Fruit fly (Drosophila melanogaster) whole organism, embryonic: Measurements from ENCODE around the gene CG15547.

ENCODE experiments used
- Adf1 ChIP-seq: fragments of 200-800 bp; sonication (Bioruptor generic); IDR thresholded peaks from 2 replicates; pipeline ENCODE4 v1.3.6; 2022; ENCODE audit warnings: missing biosample characterization, missing genetic modification characterization
- Aef1 ChIP-seq: fragments of 200-800 bp; sonication (Bioruptor generic); IDR thresholded peaks from 3 replicates; pipeline ENCODE4 v1.3.6; 2022; ENCODE audit warnings: missing biosample characterization, missing genetic modification characterization
- Antp ChIP-seq: fragments of 200-800 bp; sonication (Bioruptor generic); optimal IDR thresholded peaks from 3 replicates; lab custom pipeline; 2016; ENCODE audit warnings: missing biosample characterization, missing genetic modification characterization
- CG10147 ChIP-seq: fragments of 200-800 bp; sonication (Bioruptor generic); optimal IDR thresholded peaks from 2 replicates; lab custom pipeline; 2019; ENCODE audit warnings: missing biosample characterization, mild to moderate bottlenecking, missing genetic modification characterization, moderate library complexity
- CG1024 ChIP-seq: fragments of 200-800 bp; sonication (Bioruptor generic); IDR thresholded peaks from 2 replicates; pipeline ENCODE4 v1.3.6; 2022; ENCODE audit warnings: missing biosample characterization, missing genetic modification characterization
- CG10274 ChIP-seq: fragments of 200-800 bp; sonication (Bioruptor generic); optimal IDR thresholded peaks from 3 replicates; lab custom pipeline; 2017; ENCODE audit warnings: missing biosample characterization, mild to moderate bottlenecking, missing genetic modification characterization
- CG10462 ChIP-seq: fragments of 200-800 bp; sonication (Bioruptor generic); optimal IDR thresholded peaks from 2 replicates; lab custom pipeline; 2016; ENCODE audit warnings: missing biosample characterization, missing genetic modification characterization
- CG11085 ChIP-seq: fragments of 200-800 bp; sonication (Bioruptor generic); IDR thresholded peaks from 2 replicates; pipeline ENCODE4 v1.3.6; 2022; ENCODE audit warnings: missing biosample characterization, missing genetic modification characterization
- CG12219 ChIP-seq: fragments of 200-800 bp; sonication (Bioruptor generic); optimal IDR thresholded peaks from 3 replicates; lab custom pipeline; 2018; ENCODE audit warnings: missing biosample characterization, mild to moderate bottlenecking, missing genetic modification characterization
- CG12236 ChIP-seq: fragments of 200-800 bp; sonication (Bioruptor generic); optimal IDR thresholded peaks from 2 replicates; lab custom pipeline; 2016; ENCODE audit warnings: missing biosample characterization, missing genetic modification characterization
- CG15479 ChIP-seq: fragments of 200-800 bp; sonication (Bioruptor generic); optimal IDR thresholded peaks from 3 replicates; lab custom pipeline; 2019; ENCODE audit warnings: missing biosample characterization, mild to moderate bottlenecking, missing genetic modification characterization, moderate library complexity
- CG15514 ChIP-seq: fragments of 200-800 bp; sonication (Bioruptor generic); optimal IDR thresholded peaks from 3 replicates; lab custom pipeline; 2017; ENCODE audit warnings: missing biosample characterization, missing genetic modification characterization, mild to moderate bottlenecking, moderate library complexity, missing genetic modification reagents
- CG16813 ChIP-seq: fragments of 200-800 bp; sonication (Bioruptor generic); IDR thresholded peaks from 3 replicates; pipeline ENCODE4 v1.3.6; 2022; ENCODE audit warnings: missing biosample characterization, missing genetic modification characterization; ENCODE audit not compliant: partially characterized antibody
- CG17912 ChIP-seq: fragments of 200-800 bp; sonication (Bioruptor generic); optimal IDR thresholded peaks from 2 replicates; lab custom pipeline; 2018; ENCODE audit warnings: missing biosample characterization, mild to moderate bottlenecking, missing genetic modification characterization
- CG1832 ChIP-seq: fragments of 200-800 bp; sonication (Bioruptor generic); optimal IDR thresholded peaks from 2 replicates; lab custom pipeline; 2017; ENCODE audit warnings: missing biosample characterization, mild to moderate bottlenecking, missing genetic modification characterization, inconsistent platforms
- CG18476 ChIP-seq: fragments of 200-800 bp; sonication (Bioruptor generic); optimal IDR thresholded peaks from 2 replicates; lab custom pipeline; 2016; ENCODE audit warnings: missing biosample characterization, mild to moderate bottlenecking, missing genetic modification characterization
- CG2889 ChIP-seq: fragments of 200-800 bp; sonication (Bioruptor generic); IDR thresholded peaks from 3 replicates; pipeline ENCODE4 v1.3.6; 2022; ENCODE audit warnings: missing biosample characterization, missing genetic modification characterization
- CG30403 ChIP-seq: fragments of 200-800 bp; sonication (Bioruptor generic); optimal IDR thresholded peaks from 3 replicates; lab custom pipeline; 2016; ENCODE audit warnings: missing biosample characterization, missing genetic modification characterization
- CG31224 ChIP-seq: fragments of 200-800 bp; sonication (Bioruptor generic); IDR thresholded peaks from 2 replicates; pipeline ENCODE4 v1.3.6; 2022; ENCODE audit warnings: missing biosample characterization, missing genetic modification characterization
- CG3726 ChIP-seq: fragments of 200-800 bp; sonication (Bioruptor generic); IDR thresholded peaks from 3 replicates; pipeline ENCODE4, ENCODE4 v1.3.6; 2022; ENCODE audit warnings: missing biosample characterization, missing genetic modification characterization
- CG6272 ChIP-seq: fragments of 200-800 bp; sonication (Bioruptor generic); IDR thresholded peaks from 2 replicates; pipeline ENCODE4 v1.3.6; 2022; ENCODE audit warnings: missing biosample characterization, missing genetic modification characterization
- CG6654 ChIP-seq: fragments of 200-800 bp; sonication (Bioruptor generic); optimal IDR thresholded peaks from 2 replicates; lab custom pipeline; 2017; ENCODE audit warnings: missing biosample characterization, mild to moderate bottlenecking, missing genetic modification characterization
- CG6683 ChIP-seq: fragments of 200-800 bp; sonication (Bioruptor generic); optimal IDR thresholded peaks from 2 replicates; lab custom pipeline; 2017; ENCODE audit warnings: missing biosample characterization, mild to moderate bottlenecking, missing genetic modification characterization, missing genetic modification reagents
- CG7271 ChIP-seq: fragments of 200-800 bp; sonication (Bioruptor generic); optimal IDR thresholded peaks from 2 replicates; lab custom pipeline; 2018; ENCODE audit warnings: missing biosample characterization, mild to moderate bottlenecking, missing genetic modification characterization, moderate library complexity
- CG7745 ChIP-seq: fragments of 200-800 bp; sonication (Bioruptor generic); optimal IDR thresholded peaks from 2 replicates; lab custom pipeline; 2018; ENCODE audit warnings: missing biosample characterization, mild to moderate bottlenecking, missing genetic modification characterization, moderate library complexity
- CG8089 ChIP-seq: fragments of 200-800 bp; sonication (Bioruptor generic); optimal IDR thresholded peaks from 3 replicates; lab custom pipeline; 2016; ENCODE audit warnings: missing biosample characterization, missing genetic modification characterization
- CG8290 ChIP-seq, 3 experiments: fragments of 200-800 bp; sonication (Bioruptor generic); optimal IDR thresholded peaks; 2 replicates each; lab custom pipeline; 2016 to 2019; ENCODE audit warnings: missing biosample characterization in 3 of 3, missing genetic modification characterization in 3 of 3, mild to moderate bottlenecking in 2 of 3, moderate library complexity in 1 of 3
- CG8388 ChIP-seq: fragments of 200-800 bp; sonication (Bioruptor generic); optimal IDR thresholded peaks from 2 replicates; lab custom pipeline; 2019; ENCODE audit warnings: missing biosample characterization, mild to moderate bottlenecking, missing genetic modification characterization, moderate library complexity
- CG8765 ChIP-seq: fragments of 200-800 bp; sonication (Bioruptor generic); IDR thresholded peaks from 2 replicates; pipeline ENCODE4 v1.3.6; 2022; ENCODE audit warnings: missing biosample characterization, missing genetic modification characterization
- CG9932 ChIP-seq: fragments of 200-800 bp; sonication (Bioruptor generic); IDR thresholded peaks from 2 replicates; pipeline ENCODE4 v1.3.6; 2022; ENCODE audit warnings: missing biosample characterization, missing genetic modification characterization
- Doc2 ChIP-seq: fragments of 200-800 bp; sonication (Bioruptor generic); IDR thresholded peaks from 2 replicates; pipeline ENCODE4 v1.3.6; 2022; ENCODE audit warnings: missing biosample characterization, missing genetic modification characterization
- HLHmδ ChIP-seq: fragments of 200-800 bp; sonication (Bioruptor generic); optimal IDR thresholded peaks from 2 replicates; lab custom pipeline; 2018; ENCODE audit warnings: missing biosample characterization, mild to moderate bottlenecking, missing genetic modification characterization, moderate library complexity
- Hand ChIP-seq: fragments of 200-800 bp; sonication (Bioruptor generic); optimal IDR thresholded peaks from 2 replicates; lab custom pipeline; 2017; ENCODE audit warnings: mild to moderate bottlenecking, missing biosample characterization, missing genetic modification reagents, missing genetic modification characterization
- Hey ChIP-seq: fragments of 200-800 bp; sonication (Bioruptor generic); optimal IDR thresholded peaks from 3 replicates; lab custom pipeline; 2018; ENCODE audit warnings: missing biosample characterization, mild to moderate bottlenecking, missing genetic modification characterization
- Hr3 ChIP-seq: fragments of 200-800 bp; sonication (Bioruptor generic); optimal IDR thresholded peaks from 3 replicates; lab custom pipeline; 2016; ENCODE audit warnings: missing biosample characterization, missing genetic modification characterization
- Oli ChIP-seq: fragments of 200-800 bp; sonication (Bioruptor generic); optimal IDR thresholded peaks from 2 replicates; lab custom pipeline; 2018; ENCODE audit warnings: missing biosample characterization, mild to moderate bottlenecking, missing genetic modification characterization, moderate library complexity
- Ravus ChIP-seq: fragments of 200-800 bp; sonication (Bioruptor generic); IDR thresholded peaks from 2 replicates; pipeline ENCODE4 v1.3.6; 2022; ENCODE audit warnings: missing biosample characterization, missing genetic modification characterization
- Side ChIP-seq: fragments of 200-800 bp; sonication (Bioruptor generic); optimal IDR thresholded peaks from 2 replicates; lab custom pipeline; 2016; ENCODE audit warnings: missing biosample characterization, missing genetic modification characterization
- Tbp ChIP-seq: fragments of >200 bp; optimal IDR thresholded peaks from 2 replicates; lab custom pipeline; 2018; ENCODE audit warnings: missing biosample characterization, missing genetic modification characterization
- ab ChIP-seq: fragments of 200-800 bp; sonication (Bioruptor generic); optimal IDR thresholded peaks from 2 replicates; lab custom pipeline; 2016; ENCODE audit warnings: missing biosample characterization, missing genetic modification characterization
- cas ChIP-seq: fragments of 200-800 bp; sonication (Bioruptor generic); IDR thresholded peaks from 2 replicates; pipeline ENCODE4 v1.3.6; 2022; ENCODE audit warnings: missing biosample characterization, missing genetic modification characterization
- corto ChIP-seq: fragments of 200-800 bp; sonication (Bioruptor generic); optimal IDR thresholded peaks from 2 replicates; lab custom pipeline; 2016; ENCODE audit warnings: missing biosample characterization, mild to moderate bottlenecking, missing genetic modification characterization, moderate library complexity
- gfzf ChIP-seq: fragments of 200-800 bp; sonication (Bioruptor generic); optimal IDR thresholded peaks from 2 replicates; lab custom pipeline; 2016; ENCODE audit warnings: missing biosample characterization, mild to moderate bottlenecking, missing genetic modification characterization, moderate library complexity
- lov ChIP-seq, 2 experiments: fragments of 200-800 bp in 1 of 2; fragments of >200 bp in 1 of 2; sonication (Bioruptor generic) in 1 of 2; IDR thresholded peaks in 1 of 2; optimal IDR thresholded peaks in 1 of 2; 2 replicates in 1 of 2; 3 replicates in 1 of 2; pipeline versions ENCODE4 v1.3.6 to Lab custom; 2017 to 2022; ENCODE audit warnings: missing biosample characterization in 1 of 2, missing genetic modification characterization in 1 of 2
- nerfin-1 ChIP-seq: fragments of 200-800 bp; sonication (Bioruptor generic); optimal IDR thresholded peaks from 3 replicates; lab custom pipeline; 2019; ENCODE audit warnings: missing biosample characterization, mild to moderate bottlenecking, missing genetic modification characterization, moderate library complexity
- pb ChIP-seq: fragments of 200-800 bp; sonication (Bioruptor generic); optimal IDR thresholded peaks from 3 replicates; lab custom pipeline; 2016; ENCODE audit warnings: missing biosample characterization, missing genetic modification characterization
- pfk ChIP-seq: fragments of 200-800 bp; sonication (Bioruptor generic); optimal IDR thresholded peaks from 2 replicates; lab custom pipeline; 2018; ENCODE audit warnings: missing biosample characterization, mild to moderate bottlenecking, missing genetic modification characterization, moderate library complexity
- tll ChIP-seq, 2 experiments: fragments of 200-800 bp in 1 of 2; fragments of >200 bp in 1 of 2; sonication (Bioruptor generic) in 1 of 2; optimal IDR thresholded peaks; 2 replicates each; lab custom pipeline; 2017 to 2019; ENCODE audit warnings: missing biosample characterization in 2 of 2, missing genetic modification characterization in 2 of 2, mild to moderate bottlenecking in 1 of 2, moderate library complexity in 1 of 2
- tup ChIP-seq: fragments of 200-800 bp; sonication (Bioruptor generic); optimal IDR thresholded peaks from 2 replicates; lab custom pipeline; 2016; ENCODE audit warnings: missing biosample characterization, mild to moderate bottlenecking, missing genetic modification characterization, moderate library complexity
- tx ChIP-seq: fragments of 200-800 bp; sonication (Bioruptor generic); optimal IDR thresholded peaks from 2 replicates; lab custom pipeline; 2016; ENCODE audit warnings: missing biosample characterization, missing genetic modification characterization

Gene CG15547

dm6 chr3R:30865365-30865770 lies 17.9 kb downstream of the CG15547 start (continued):
- TF ChIP-seq CG7271 (tag; lab: Kevin White, UChicago) (no peak), CG6654 (GFP tag; lab: Kevin White, UChicago) (no peak), tll (GFP tag; optimal IDR thresholded peaks at IDR 0.05; lab: Kevin White, UChicago) (peak in 1 of 2 experiments; percentile 77), Doc2 (GFP tag; lab: Robert Waterston, UW) (no peak), CG17912 (GFP tag; lab: Kevin White, UChicago) (no peak), CG6683 (GFP tag; lab: Kevin White, UChicago) (no peak), CG2889 (GFP tag; lab: Robert Waterston, UW) (no peak), pb (GFP tag; lab: Kevin White, UChicago) (no peak), lov (optimal IDR thresholded peaks at IDR 0.05; lab: Kevin White, UChicago) (no peak), lov (GFP tag; IDR thresholded peaks at IDR 0.05; lab: Robert Waterston, UW) (no peak), CG1024 (GFP tag; lab: Robert Waterston, UW) (no peak), CG6272 (GFP tag; lab: Robert Waterston, UW) (no peak), gfzf (no peak), Aef1 (GFP tag; lab: Robert Waterston, UW) (no peak), CG3726 (GFP tag; lab: Robert Waterston, UW) (no peak), pfk (GFP tag; lab: Kevin White, UChicago) (no peak), CG30403 (GFP tag; lab: Kevin White, UChicago) (peak; percentile 14), Oli (tag; lab: Kevin White, UChicago) (peak; percentile 9), CG9932 (GFP tag; lab: Robert Waterston, UW) (no peak), HLHmδ (GFP tag; lab: Kevin White, UChicago) (no peak), Hr3 (peak; percentile 22), CG10147 (GFP tag; lab: Kevin White, UChicago) (no peak), CG12236 (GFP tag; lab: Kevin White, UChicago) (no peak), Hand (GFP tag; lab: Kevin White, UChicago) (no peak), Adf1 (GFP tag; lab: Robert Waterston, UW) (no peak), CG12219 (GFP tag; lab: Kevin White, UChicago) (no peak), Side (no peak), Hey (tag; lab: Kevin White, UChicago) (no peak), Ravus (GFP tag; lab: Robert Waterston, UW) (no peak), CG8765 (GFP tag; lab: Robert Waterston, UW) (no peak), CG8089 (no peak), CG16813 (no peak), CG11085 (GFP tag; lab: Robert Waterston, UW) (no peak), CG8290 (GFP tag; optimal IDR thresholded peaks at IDR 0.05; lab: Kevin White, UChicago) (peak; percentile 0), CG8290 (tag; optimal IDR thresholded peaks at IDR 0.05; lab: Kevin White, UChicago) (no peak), nerfin-1 (tag; lab: Kevin White, UChicago) (peak; percentile 11), CG10274 (GFP tag; lab: Kevin White, UChicago) (no peak), tx (GFP tag; lab: Kevin White, UChicago) (no peak), Tbp (no peak), cas (GFP tag; lab: Robert Waterston, UW) (no peak), CG15479 (GFP tag; lab: Kevin White, UChicago) (no peak), CG18476 (no peak), tup (GFP tag; lab: Kevin White, UChicago) (no peak), CG15514 (no peak), CG1832 (GFP tag; lab: Kevin White, UChicago) (peak; percentile 10), CG7745 (tag; lab: Kevin White, UChicago) (no peak), ab (GFP tag; lab: Kevin White, UChicago) (no peak), corto (GFP tag; lab: Kevin White, UChicago) (no peak), Antp (GFP tag; lab: Kevin White, UChicago) (no peak), CG8388 (GFP tag; lab: Kevin White, UChicago) (peak; percentile 28), CG31224 (GFP tag; lab: Robert Waterston, UW) (no peak), CG10462 (no peak)
